Worm (Caenorhabditis elegans): Measurements from ENCODE around the gene F49E2.2.
A peak's percentile ranks its signal among the peaks of the same experiment; 100 is the strongest.

The F49E2.2 gene

DNA sequence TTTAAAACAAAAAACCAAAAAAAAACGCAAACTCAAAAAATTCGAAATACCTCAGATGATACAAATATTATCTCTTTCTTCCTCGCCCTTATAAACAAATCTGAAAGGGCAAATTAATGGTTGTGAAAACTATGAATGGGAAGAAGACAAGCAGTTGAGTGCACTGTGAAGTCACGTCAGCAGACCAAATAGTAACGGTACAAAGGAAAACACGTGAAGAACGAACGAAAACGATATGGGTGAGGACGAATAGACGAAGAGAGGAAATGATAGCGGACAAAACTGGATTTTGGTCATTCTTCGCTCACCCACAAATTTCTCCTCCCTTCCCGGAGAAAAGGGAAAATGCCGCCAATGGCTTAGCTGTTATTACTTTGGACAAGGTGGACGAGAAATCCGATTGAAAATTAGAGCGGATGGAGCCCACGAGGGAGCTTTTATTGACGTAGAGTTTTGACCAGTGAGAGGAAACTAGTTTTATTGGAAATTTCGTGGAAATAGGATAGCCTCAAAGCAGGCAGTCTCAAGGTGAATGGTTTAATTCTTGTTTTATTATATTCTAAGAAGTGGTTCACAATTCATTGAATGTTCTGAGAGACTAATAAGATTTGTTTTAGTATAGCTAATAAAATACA is 28.9 kb upstream of the F49E2.2 start (continued):
- no peak for TF ChIP-seq ceh-91 (GFP tag; IDR thresholded peaks at IDR 0.05)

DNA sequence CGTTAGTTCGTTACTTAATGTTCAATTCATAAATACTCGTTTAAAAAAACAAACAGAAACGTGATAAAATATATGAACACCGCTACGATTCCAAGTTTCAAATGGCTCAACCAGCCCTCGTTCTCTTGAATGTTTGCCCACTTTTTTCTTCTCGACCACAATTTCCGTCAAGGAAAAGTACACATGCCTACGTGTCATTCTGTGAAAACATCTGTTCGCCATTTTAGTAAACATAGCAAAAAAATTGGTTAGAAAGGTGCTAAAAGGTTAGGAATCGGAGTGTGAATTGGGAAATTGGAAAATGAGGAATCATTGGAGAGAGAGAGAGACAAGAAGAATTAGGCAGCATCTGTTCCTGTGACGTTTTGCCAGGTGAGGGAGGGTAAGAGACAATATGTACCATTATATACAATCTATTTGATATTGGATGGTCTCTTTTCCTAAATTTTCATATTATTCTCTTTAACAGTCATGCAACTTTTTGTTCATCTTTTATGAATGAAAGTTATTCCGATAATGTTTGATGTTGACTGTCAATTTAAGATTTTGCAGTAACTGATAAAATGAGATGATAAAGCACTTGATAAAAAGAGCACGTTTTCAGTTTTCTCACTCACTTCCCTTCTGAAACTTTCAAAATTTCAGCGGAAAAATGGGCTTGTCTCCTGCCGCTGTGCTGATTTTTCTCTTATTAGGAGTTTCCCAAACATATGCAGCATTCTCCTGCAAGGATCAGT is 27.1 kb upstream of the F49E2.2 start, which contains the start of gene nuc-1:
nuc-1 (plus strand) TSS at position 612 of the 737 bp plus-strand sequence.
- peak; percentile 52 for TF ChIP-seq nhr-80 (tag; optimal IDR thresholded peaks at IDR 0.05)
- no peak for TF ChIP-seq B0261.1 (tag; optimal IDR thresholded peaks at IDR 0.05)

DNA sequence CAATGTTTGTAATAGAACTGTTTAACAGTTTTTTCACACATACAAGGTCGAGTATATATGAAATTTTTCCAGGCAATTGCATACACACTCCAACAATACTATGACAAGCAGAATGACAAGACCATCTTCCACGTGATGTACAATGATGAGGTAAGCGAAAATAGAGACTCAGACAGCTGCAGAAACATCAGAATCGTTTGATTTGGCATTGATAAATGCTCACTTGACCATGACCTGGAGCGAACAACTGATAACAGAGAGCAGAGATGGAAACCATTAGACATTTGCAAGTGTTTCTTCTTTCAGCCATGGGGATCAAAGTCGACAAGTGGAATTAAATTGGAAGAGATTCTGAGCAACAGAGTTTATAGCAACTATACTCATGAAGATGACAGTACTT is 26.1 kb upstream of the F49E2.2 start:
- TF ChIP-seq sptf-2 (GFP tag; optimal IDR thresholded peaks at IDR 0.05), result no peak
- no peak for TF ChIP-seq rcor-1 (GFP tag; IDR thresholded peaks at IDR 0.05)
- no peak for TF ChIP-seq tlf-1 (GFP tag; optimal IDR thresholded peaks at IDR 0.05)
- no peak for TF ChIP-seq egl-18 (GFP tag; IDR thresholded peaks at IDR 0.05)
- no peak for TF ChIP-seq die-1 (tag; optimal IDR thresholded peaks at IDR 0.05)
- no peak for TF ChIP-seq bed-1 (GFP tag; IDR thresholded peaks at IDR 0.05)
- TF ChIP-seq ets-4 (GFP tag; optimal IDR thresholded peaks at IDR 0.05), result peak; percentile 52
- no peak for TF ChIP-seq ceh-58 (GFP tag; IDR thresholded peaks at IDR 0.05)
- no peak for TF ChIP-seq madf-6 (GFP tag; IDR thresholded peaks at IDR 0.05)
- peak; percentile 66 for TF ChIP-seq dox-1 (GFP tag; IDR thresholded peaks at IDR 0.05)
- TF ChIP-seq lin-26 (GFP tag; IDR thresholded peaks at IDR 0.05), result no peak
- TF ChIP-seq cebp-1 (GFP tag; IDR thresholded peaks at IDR 0.05), result no peak
- peak; percentile 43 for TF ChIP-seq cebp-1 (tag; optimal IDR thresholded peaks at IDR 0.05)
- TF ChIP-seq snpc-4 (GFP tag; optimal IDR thresholded peaks at IDR 0.05), result no peak
- no peak for TF ChIP-seq snpc-4 (tag; optimal IDR thresholded peaks at IDR 0.05)
- TF ChIP-seq sdz-38 (tag; optimal IDR thresholded peaks at IDR 0.05), result no peak
- peak; percentile 73 to 77 for TF ChIP-seq let-607 (tag; optimal IDR thresholded peaks at IDR 0.05)
- peak; percentile 93 for TF ChIP-seq nhr-80 (tag; optimal IDR thresholded peaks at IDR 0.05)
- peak; percentile 52 for TF ChIP-seq pha-4 (tag; optimal IDR thresholded peaks at IDR 0.05)
- TF ChIP-seq tbp1 (GFP tag; optimal IDR thresholded peaks at IDR 0.05), result peak; percentile 39
- no peak for TF ChIP-seq cebp-2 (GFP tag; IDR thresholded peaks at IDR 0.05)
- TF ChIP-seq atf-7 (tag; optimal IDR thresholded peaks at IDR 0.05), result peak; percentile 54
- TF ChIP-seq unc-62 (GFP tag; optimal IDR thresholded peaks at IDR 0.05), result peak; percentile 23
- TF ChIP-seq K11D2.4 (GFP tag; IDR thresholded peaks at IDR 0.05), result no peak
- peak; percentile 33; the same call in 1 of the 2 replicates for TF ChIP-seq B0336.3 (GFP tag; IDR thresholded peaks at IDR 0.05)
- no peak for TF ChIP-seq T07F8.4 (tag; optimal IDR thresholded peaks at IDR 0.05)
- no peak for TF ChIP-seq ztf-18 (tag; optimal IDR thresholded peaks at IDR 0.05)
- no peak for TF ChIP-seq B0019.2 (GFP tag; conservative IDR thresholded peaks at IDR 0.05)
- no peak for TF ChIP-seq C06A6.2 (GFP tag; conservative IDR thresholded peaks at IDR 0.05)

DNA sequence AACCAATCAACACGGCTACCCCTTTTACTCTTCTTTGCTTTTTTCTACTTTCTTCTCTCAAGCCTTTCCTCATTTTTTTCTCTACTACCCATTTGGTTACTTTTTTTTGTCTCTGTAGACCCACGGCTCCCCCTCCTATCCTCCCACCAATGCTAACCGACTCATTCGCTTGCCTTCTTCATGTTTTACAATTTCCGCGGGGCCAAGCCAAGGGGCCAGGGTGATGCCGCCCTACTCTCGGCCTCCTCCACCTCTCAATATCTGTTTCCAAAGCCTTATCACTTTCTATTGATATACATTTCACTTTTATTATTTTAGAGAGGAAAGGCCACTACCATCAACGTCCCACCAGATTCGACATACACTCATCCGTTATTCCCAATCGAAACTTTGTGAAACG is 23.2 kb upstream of the F49E2.2 start, which contains the start of gene F49E2.5:
F49E2.5 (plus strand) TSS at position 301 of the 400 bp plus-strand sequence.
- no peak for TF ChIP-seq ZK185.1 (tag; optimal IDR thresholded peaks at IDR 0.05; ENCODE audit: poor library complexity, severe bottlenecking)
- TF ChIP-seq ceh-100 (GFP tag; IDR thresholded peaks at IDR 0.05), result no peak
- TF ChIP-seq C17E4.6 (GFP tag; IDR thresholded peaks at IDR 0.05), result no peak
- no peak for TF ChIP-seq attf-5 (GFP tag; optimal IDR thresholded peaks at IDR 0.05)
- TF ChIP-seq madf-3 (GFP tag; IDR thresholded peaks at IDR 0.05), result no peak
- no peak for TF ChIP-seq hmg-1.2 (GFP tag; IDR thresholded peaks at IDR 0.05)
- no peak for TF ChIP-seq mel-28 (tag; optimal IDR thresholded peaks at IDR 0.05; ENCODE audit: borderline replicate concordance)
- no peak for TF ChIP-seq nhr-179 (tag; optimal IDR thresholded peaks at IDR 0.05)
- TF ChIP-seq F23B12.7 (tag; optimal IDR thresholded peaks at IDR 0.05; ENCODE audit: insufficient read depth), result no peak
- no peak for TF ChIP-seq mxl-1 (tag; optimal IDR thresholded peaks at IDR 0.05)
- no peak for TF ChIP-seq tbx-9 (tag; optimal IDR thresholded peaks at IDR 0.05; ENCODE audit: borderline replicate concordance)
- no peak for TF ChIP-seq mcd-1 (GFP tag; IDR thresholded peaks at IDR 0.05)
- no peak for TF ChIP-seq Y95B8A.8 (GFP tag; IDR thresholded peaks at IDR 0.05)
- TF ChIP-seq aptf-2 (GFP tag; conservative IDR thresholded peaks at IDR 0.05), result no peak
- no peak for TF ChIP-seq nhr-80 (tag; optimal IDR thresholded peaks at IDR 0.05)
- TF ChIP-seq die-1 (tag; optimal IDR thresholded peaks at IDR 0.05), result no peak
